Fruit fly (Drosophila melanogaster): ENCODE measurements around the gene Doc2.

DNA sequence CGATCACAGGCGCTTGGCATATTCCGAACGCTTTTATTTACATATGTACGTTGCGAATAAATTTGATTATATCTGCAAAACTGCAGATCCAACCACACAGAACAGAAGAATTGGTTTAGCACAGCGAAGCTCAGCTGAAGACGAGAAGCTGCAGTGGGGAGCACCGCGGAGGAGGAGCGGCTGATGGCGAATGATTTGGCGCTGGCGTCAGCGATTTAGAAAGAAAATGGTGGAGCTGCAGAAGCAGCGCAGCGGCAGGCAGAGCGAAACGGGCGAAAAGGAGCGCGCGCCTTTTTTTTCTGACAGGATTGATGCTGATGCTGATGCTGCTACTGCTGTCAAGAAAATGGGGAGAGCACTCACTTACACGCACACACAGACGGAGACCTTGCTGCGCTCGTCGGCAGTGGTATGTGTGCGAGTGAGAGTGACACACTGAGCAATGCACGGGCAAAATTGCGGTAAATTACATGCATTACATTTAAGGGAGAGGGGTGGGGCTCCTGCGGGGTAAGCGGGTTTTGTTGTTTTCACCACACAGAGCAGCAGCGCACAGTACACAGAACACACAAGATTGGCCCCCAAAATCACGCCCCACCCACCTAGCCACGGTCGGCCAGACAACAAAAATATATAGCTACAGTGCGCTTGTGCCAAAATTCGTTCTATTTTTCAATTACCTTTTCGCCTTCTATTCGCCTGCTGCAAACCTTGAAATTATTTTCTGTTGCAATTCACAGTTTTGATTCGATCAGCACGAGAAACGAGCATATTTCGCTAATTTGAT, 22.0 kb downstream of the Doc2 start:
- TF ChIP-seq Myc (optimal IDR thresholded peaks at IDR 0.05) (no peak), HLH106 (tag; optimal IDR thresholded peaks at IDR 0.05) (no peak), Jra (GFP tag; optimal IDR thresholded peaks at IDR 0.05) (no peak), br (GFP tag; optimal IDR thresholded peaks at IDR 0.05) (no peak), rgr (GFP tag; optimal IDR thresholded peaks at IDR 0.05) (no peak), foxo (GFP tag; optimal IDR thresholded peaks at IDR 0.05) (no peak)
